Fruit fly (Drosophila melanogaster) whole organism, prepupa: ENCODE measurements around the gene CG4757.

Source experiments
- Blimp-1 ChIP-seq: fragments of 200-800 bp; sonication (Bioruptor generic); optimal IDR thresholded peaks from 3 replicates; lab custom pipeline; 2017; ENCODE audit warnings: missing biosample characterization, missing genetic modification characterization, mild to moderate bottlenecking, moderate library complexity, missing genetic modification reagents
- CG10631 ChIP-seq: fragments of 200-800 bp; sonication (Bioruptor generic); optimal IDR thresholded peaks from 2 replicates; lab custom pipeline; 2016; ENCODE audit warnings: missing biosample characterization, missing genetic modification characterization
- CG10669 ChIP-seq: fragments of 200-800 bp; sonication (Bioruptor generic); optimal IDR thresholded peaks from 3 replicates; lab custom pipeline; 2018; ENCODE audit warnings: missing biosample characterization, mild to moderate bottlenecking, missing genetic modification characterization, moderate library complexity
- CG11902 ChIP-seq: fragments of 200-800 bp; sonication (Bioruptor generic); optimal IDR thresholded peaks from 3 replicates; lab custom pipeline; 2016; ENCODE audit warnings: missing biosample characterization, missing genetic modification characterization
- CG15336 ChIP-seq: fragments of 200-800 bp; sonication (Bioruptor generic); IDR thresholded peaks from 2 replicates; pipeline ENCODE4 v1.3.6; 2022; ENCODE audit warnings: missing biosample characterization, missing genetic modification characterization
- CG1621 ChIP-seq: fragments of 200-800 bp; sonication (Bioruptor generic); optimal IDR thresholded peaks from 3 replicates; lab custom pipeline; 2018; ENCODE audit warnings: missing biosample characterization, mild to moderate bottlenecking, missing genetic modification characterization
- CG16779 ChIP-seq: fragments of 200-800 bp; sonication (Bioruptor generic); optimal IDR thresholded peaks from 3 replicates; lab custom pipeline; 2017; ENCODE audit warnings: missing biosample characterization, mild to moderate bottlenecking, missing genetic modification characterization
- CG3032 ChIP-seq: fragments of 200-800 bp; optimal IDR thresholded peaks from 2 replicates; lab custom pipeline; 2019; ENCODE audit warnings: missing biosample characterization, mild to moderate bottlenecking, missing genetic modification characterization, moderate library complexity
- CG3919 ChIP-seq: fragments of 200-800 bp; sonication (Bioruptor generic); optimal IDR thresholded peaks from 3 replicates; lab custom pipeline; 2016; ENCODE audit warnings: missing biosample characterization, missing genetic modification characterization
- CG6276 ChIP-seq: fragments of 200-800 bp; sonication (Bioruptor generic); optimal IDR thresholded peaks from 2 replicates; lab custom pipeline; 2017; ENCODE audit warnings: missing biosample characterization, mild to moderate bottlenecking, missing genetic modification characterization
- CG6792 ChIP-seq: fragments of 200-800 bp; sonication (Bioruptor generic); optimal IDR thresholded peaks from 3 replicates; lab custom pipeline; 2016; ENCODE audit warnings: missing biosample characterization, missing genetic modification characterization
- CG6808 ChIP-seq: fragments of 200-800 bp; sonication (Bioruptor generic); optimal IDR thresholded peaks from 3 replicates; lab custom pipeline; 2017; ENCODE audit warnings: missing biosample characterization, missing genetic modification characterization, mild to moderate bottlenecking, moderate library complexity, missing genetic modification reagents
- CG7368 ChIP-seq: fragments of 200-800 bp; sonication (Bioruptor generic); optimal IDR thresholded peaks from 3 replicates; lab custom pipeline; 2016; ENCODE audit warnings: missing biosample characterization, missing genetic modification characterization
- CG8119 ChIP-seq: fragments of 200-800 bp; sonication (Bioruptor generic); IDR thresholded peaks from 3 replicates; pipeline ENCODE4 v1.3.6; 2022; ENCODE audit warnings: missing biosample characterization, missing genetic modification characterization
- CG8319 ChIP-seq: fragments of 200-800 bp; sonication (Bioruptor generic); optimal IDR thresholded peaks from 3 replicates; lab custom pipeline; 2016; ENCODE audit warnings: missing biosample characterization, missing genetic modification characterization
- CG8632 ChIP-seq: fragments of 200-800 bp; sonication (Bioruptor generic); optimal IDR thresholded peaks from 3 replicates; lab custom pipeline; 2016; ENCODE audit warnings: missing biosample characterization, missing genetic modification characterization
- CG9139 ChIP-seq: fragments of 200-800 bp; sonication (Bioruptor generic); optimal IDR thresholded peaks from 3 replicates; lab custom pipeline; 2017; ENCODE audit warnings: missing biosample characterization, mild to moderate bottlenecking, missing genetic modification characterization
- Eip75B ChIP-seq: fragments of 200-800 bp; sonication (Bioruptor generic); optimal IDR thresholded peaks from 3 replicates; lab custom pipeline; 2016; ENCODE audit warnings: missing biosample characterization, missing genetic modification characterization
- Eip78C ChIP-seq: fragments of 200-800 bp; sonication (Bioruptor generic); peaks from one replicate; lab custom pipeline; 2016; ENCODE audit warnings: missing biosample characterization, missing genetic modification characterization
- Eip93F ChIP-seq: fragments of 200-800 bp; sonication (Bioruptor generic); optimal IDR thresholded peaks from 2 replicates; lab custom pipeline; 2016; ENCODE audit warnings: missing biosample characterization, mild to moderate bottlenecking, missing genetic modification characterization
- Gug ChIP-seq: fragments of 200-800 bp; sonication (Bioruptor generic); IDR thresholded peaks from 2 replicates; pipeline ENCODE4 v1.3.6; 2022; ENCODE audit warnings: missing biosample characterization, missing genetic modification characterization
- Hr39 ChIP-seq: fragments of 200-800 bp; sonication (Bioruptor generic); optimal IDR thresholded peaks from 2 replicates; lab custom pipeline; 2016; ENCODE audit warnings: missing biosample characterization, missing genetic modification characterization
- Lpt ChIP-seq: fragments of 200-800 bp; sonication (Bioruptor generic); optimal IDR thresholded peaks from 3 replicates; lab custom pipeline; 2016; ENCODE audit warnings: missing biosample characterization, missing genetic modification characterization
- Smox ChIP-seq: fragments of 200-800 bp; sonication (Bioruptor generic); optimal IDR thresholded peaks from 3 replicates; lab custom pipeline; 2016; ENCODE audit warnings: missing biosample characterization, missing genetic modification characterization
- Sox102F ChIP-seq: fragments of 200-800 bp; sonication (Bioruptor generic); optimal IDR thresholded peaks from 2 replicates; lab custom pipeline; 2016; ENCODE audit warnings: missing biosample characterization, mild to moderate bottlenecking, missing genetic modification characterization
- Sox14 ChIP-seq: fragments of 200-800 bp; sonication (Bioruptor generic); optimal IDR thresholded peaks from 3 replicates; lab custom pipeline; 2016; ENCODE audit warnings: missing biosample characterization, missing genetic modification characterization
- achi ChIP-seq: fragments of 200-800 bp; sonication (Bioruptor generic); optimal IDR thresholded peaks from 3 replicates; lab custom pipeline; 2016; ENCODE audit warnings: missing biosample characterization, missing genetic modification characterization
- acj6 ChIP-seq: fragments of 200-800 bp; sonication (Bioruptor generic); optimal IDR thresholded peaks from 3 replicates; lab custom pipeline; 2016; ENCODE audit warnings: missing biosample characterization, missing genetic modification characterization
- fd59A ChIP-seq: fragments of 200-800 bp; sonication (Bioruptor generic); optimal IDR thresholded peaks from 2 replicates; lab custom pipeline; 2017; ENCODE audit warnings: missing biosample characterization, mild to moderate bottlenecking, missing genetic modification characterization, missing genetic modification reagents
- fd85E ChIP-seq: fragments of 200-800 bp; sonication (Bioruptor generic); optimal IDR thresholded peaks from 3 replicates; lab custom pipeline; 2016; ENCODE audit warnings: missing biosample characterization, missing genetic modification characterization
- fkh ChIP-seq: fragments of 200-800 bp; sonication (Bioruptor generic); optimal IDR thresholded peaks from 3 replicates; lab custom pipeline; 2017; ENCODE audit warnings: missing biosample characterization, mild to moderate bottlenecking, missing genetic modification characterization, moderate library complexity
- lz ChIP-seq: fragments of 200-800 bp; sonication (Bioruptor generic); optimal IDR thresholded peaks from 3 replicates; lab custom pipeline; 2016; ENCODE audit warnings: missing biosample characterization, missing genetic modification characterization
- net ChIP-seq: fragments of 200-800 bp; sonication (Bioruptor generic); optimal IDR thresholded peaks from 3 replicates; lab custom pipeline; 2016; ENCODE audit warnings: missing biosample characterization, missing genetic modification characterization
- spab ChIP-seq: fragments of 200-800 bp; sonication (Bioruptor generic); optimal IDR thresholded peaks from 2 replicates; lab custom pipeline; 2017; ENCODE audit warnings: missing biosample characterization, mild to moderate bottlenecking, missing genetic modification characterization, missing genetic modification reagents
- ss ChIP-seq, 2 experiments: fragments of 200-800 bp; sonication (Bioruptor generic); optimal IDR thresholded peaks; 2 replicates in 1 of 2; 3 replicates in 1 of 2; lab custom pipeline; 2017 to 2018; ENCODE audit warnings: mild to moderate bottlenecking in 2 of 2, missing biosample characterization in 2 of 2, missing genetic modification characterization in 2 of 2, moderate library complexity in 1 of 2
- svp ChIP-seq: fragments of 200-800 bp; sonication (Bioruptor generic); peaks from one replicate; lab custom pipeline; 2016; ENCODE audit warnings: missing biosample characterization, missing genetic modification characterization
- topi ChIP-seq: fragments of 200-800 bp; sonication (Bioruptor generic); optimal IDR thresholded peaks from 3 replicates; lab custom pipeline; 2016; ENCODE audit warnings: missing biosample characterization, missing genetic modification characterization
- vri ChIP-seq: fragments of 200-800 bp; sonication (Bioruptor generic); optimal IDR thresholded peaks from 3 replicates; lab custom pipeline; 2016; ENCODE audit warnings: missing biosample characterization, mild to moderate bottlenecking, missing genetic modification characterization

CG4757 gene

DNA sequence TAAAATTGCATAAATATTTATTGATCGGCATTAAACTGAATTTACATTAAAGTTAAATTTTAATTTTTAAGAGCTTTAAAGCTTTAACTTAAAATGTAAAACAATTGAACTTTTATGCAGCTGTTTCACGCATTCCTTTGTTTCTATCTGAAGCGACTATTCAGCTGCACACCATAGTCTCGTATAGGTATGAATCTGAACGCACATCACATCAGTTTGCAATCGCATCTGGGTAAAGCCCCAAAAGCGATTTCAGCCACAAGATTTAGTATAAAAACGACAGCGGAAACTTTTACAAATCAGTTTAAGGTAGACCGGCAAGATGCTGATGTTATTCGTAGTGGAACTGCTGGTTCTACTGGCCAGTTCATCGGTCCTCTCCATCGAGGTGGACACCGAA is at the start of gene CG4757:
TSS of gene CG4757 (plus strand) at position 301 of the 400 bp plus-strand sequence.
- peak; percentile 38 for TF ChIP-seq svp
- no peak for TF ChIP-seq Blimp-1 (GFP tag; lab: Kevin White, UChicago)

DNA sequence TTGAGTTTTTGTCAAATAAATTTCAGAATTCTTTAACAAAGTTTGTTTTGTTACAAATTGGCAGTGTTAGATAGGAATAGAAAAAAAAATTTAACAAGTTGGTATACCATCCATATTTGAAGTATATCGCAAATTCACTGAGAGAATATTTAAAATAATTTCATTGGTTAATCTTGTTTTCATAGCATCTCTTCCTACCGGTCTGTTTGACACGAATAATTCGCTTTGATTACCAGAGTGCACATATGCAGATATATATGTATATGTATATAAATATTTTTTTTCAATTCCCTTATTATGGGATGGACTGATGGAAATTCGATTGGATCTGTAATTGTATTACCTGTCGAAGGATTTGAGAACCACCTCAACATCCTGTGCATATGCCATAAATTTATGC is 45.4 kb upstream of the CG4757 start, which contains the start of gene SdhCL:
TSS of gene SdhCL (minus strand) at position 101 of the 400 bp plus-strand sequence.
- no peak for TF ChIP-seq vri (GFP tag; lab: Kevin White, UChicago)
- no peak for TF ChIP-seq Eip93F
- no peak for TF ChIP-seq spab
- no peak for TF ChIP-seq CG8632 (GFP tag; lab: Kevin White, UChicago)
- no peak for TF ChIP-seq CG6276 (GFP tag; lab: Kevin White, UChicago)
- TF ChIP-seq ss (GFP tag; optimal IDR thresholded peaks at IDR 0.05; lab: Kevin White, UChicago) = no peak
- no peak for TF ChIP-seq fkh (GFP tag; lab: Kevin White, UChicago)
- no peak for TF ChIP-seq CG9139 (GFP tag; lab: Kevin White, UChicago)
- TF ChIP-seq Sox102F (GFP tag; lab: Kevin White, UChicago) = no peak

DNA sequence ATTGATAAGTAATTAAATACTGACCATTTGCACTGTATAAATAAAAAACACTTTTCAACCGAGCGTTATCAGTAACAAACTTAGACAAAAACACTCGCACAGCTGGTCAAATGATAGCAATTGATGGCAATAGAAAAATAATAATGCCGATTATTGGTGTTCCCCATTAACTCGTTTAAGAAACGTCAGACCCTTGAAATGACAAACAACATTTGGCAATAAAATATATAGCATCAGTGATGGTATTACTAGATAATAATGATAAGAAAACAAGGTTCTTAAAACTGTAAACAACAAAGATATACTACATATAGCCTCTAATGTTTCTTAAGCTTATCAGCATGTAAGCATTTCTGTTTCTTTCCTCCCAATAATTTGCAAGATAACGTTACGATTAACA is 34.6 kb upstream of the CG4757 start:
- no peak for TF ChIP-seq CG10631

DNA sequence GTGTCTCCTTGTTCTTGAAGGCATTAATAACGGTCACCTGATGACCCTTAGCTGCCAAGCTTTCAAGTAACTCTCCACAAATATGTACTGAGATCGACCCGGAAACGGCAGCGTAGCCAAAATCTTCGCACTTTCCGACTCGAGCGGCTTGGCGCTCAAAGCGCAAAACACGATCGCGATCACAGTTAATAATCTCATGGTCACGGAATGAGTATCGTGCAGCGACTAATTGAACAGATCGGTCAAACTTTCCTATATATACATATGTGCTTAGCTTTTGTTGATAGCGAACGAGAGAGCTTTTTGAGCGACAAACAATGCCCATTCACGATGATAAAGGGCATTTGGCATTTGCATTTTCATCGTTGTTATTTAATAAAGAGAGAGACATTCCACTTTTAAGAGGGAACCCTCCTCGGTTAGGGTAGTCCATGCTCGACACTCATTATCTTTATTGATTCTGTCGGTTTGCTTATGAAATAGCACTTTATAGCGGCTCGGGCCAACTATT is 32.8 kb upstream of the CG4757 start, which contains the start of gene Ugt35C1:
TSS of gene Ugt35C1 (minus strand) at position 213 of the 511 bp plus-strand sequence.
- TF ChIP-seq svp = peak; percentile 33
- TF ChIP-seq Smox (GFP tag; lab: Kevin White, UChicago) = no peak
- no peak for TF ChIP-seq CG11902 (GFP tag; lab: Kevin White, UChicago)
- TF ChIP-seq, all 60 proteins: peak for 1

DNA sequence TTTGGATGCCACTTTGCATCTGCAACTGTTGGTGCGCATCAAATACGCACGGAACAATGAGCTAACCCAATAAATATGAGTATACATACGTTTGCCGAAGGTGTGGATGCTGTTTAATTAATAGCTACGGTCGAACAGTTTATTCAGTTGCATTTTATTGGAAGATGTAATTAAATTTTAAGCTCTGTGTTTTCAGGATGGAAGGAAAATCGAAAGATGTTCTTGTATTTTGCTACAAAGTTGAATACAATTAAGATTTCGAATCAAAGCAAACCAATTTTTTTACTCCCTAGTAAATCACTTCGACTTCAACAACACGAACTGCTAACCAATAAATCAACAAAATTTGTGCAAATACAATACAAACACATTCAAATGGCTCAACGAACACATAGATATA is 24.1 kb upstream of the CG4757 start, which contains the start of gene mAcon2:
TSS of gene mAcon2 (plus strand) at position 301 of the 400 bp plus-strand sequence.
- no peak for TF ChIP-seq Blimp-1 (GFP tag; lab: Kevin White, UChicago)
- no peak for TF ChIP-seq net (GFP tag; lab: Kevin White, UChicago)
- no peak for TF ChIP-seq CG8319 (GFP tag; lab: Kevin White, UChicago)

DNA sequence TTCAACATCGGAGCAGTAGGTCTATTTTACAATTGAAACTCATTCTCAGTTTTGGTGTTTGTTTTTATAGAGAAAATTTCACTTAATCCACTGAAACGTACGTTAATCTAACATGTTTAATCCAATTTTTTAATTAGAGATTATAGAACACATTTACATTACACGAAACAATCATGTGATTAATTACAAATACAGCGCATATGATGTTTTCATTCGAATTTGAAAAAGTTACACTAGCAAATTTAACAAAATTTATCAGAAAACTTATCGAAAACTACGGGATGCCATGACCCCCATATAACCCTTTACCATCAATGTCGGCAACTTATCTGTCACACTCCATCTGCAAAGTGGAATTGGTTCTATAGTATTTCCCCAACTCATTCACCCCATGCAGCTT is 15.9 kb upstream of the CG4757 start, which contains the start of gene CheA86a:
TSS of gene CheA86a (minus strand) at position 101 of the 400 bp plus-strand sequence.
- TF ChIP-seq CG3919 (GFP tag; lab: Kevin White, UChicago) = no peak
- no peak for TF ChIP-seq CG11902 (GFP tag; lab: Kevin White, UChicago)
- TF ChIP-seq acj6 (GFP tag; lab: Kevin White, UChicago) = no peak
- no peak for TF ChIP-seq Sox14 (GFP tag; lab: Kevin White, UChicago)
- no peak for TF ChIP-seq CG6808 (GFP tag; lab: Kevin White, UChicago)
- no peak for TF ChIP-seq CG7368 (GFP tag; lab: Kevin White, UChicago)
- no peak for TF ChIP-seq Hr39
- no peak for TF ChIP-seq lz (GFP tag; lab: Kevin White, UChicago)
- no peak for TF ChIP-seq CG6792
- no peak for TF ChIP-seq svp
- no peak for TF ChIP-seq CG15336 (GFP tag; lab: Robert Waterston, UW)
- no peak for TF ChIP-seq CG10631
- TF ChIP-seq ss (GFP tag; optimal IDR thresholded peaks at IDR 0.05; lab: Kevin White, UChicago) = no peak
- no peak for TF ChIP-seq CG10669 (GFP tag; lab: Kevin White, UChicago)
- no peak for TF ChIP-seq achi (GFP tag; lab: Kevin White, UChicago)
- TF ChIP-seq Eip75B (GFP tag; lab: Kevin White, UChicago) = no peak

DNA sequence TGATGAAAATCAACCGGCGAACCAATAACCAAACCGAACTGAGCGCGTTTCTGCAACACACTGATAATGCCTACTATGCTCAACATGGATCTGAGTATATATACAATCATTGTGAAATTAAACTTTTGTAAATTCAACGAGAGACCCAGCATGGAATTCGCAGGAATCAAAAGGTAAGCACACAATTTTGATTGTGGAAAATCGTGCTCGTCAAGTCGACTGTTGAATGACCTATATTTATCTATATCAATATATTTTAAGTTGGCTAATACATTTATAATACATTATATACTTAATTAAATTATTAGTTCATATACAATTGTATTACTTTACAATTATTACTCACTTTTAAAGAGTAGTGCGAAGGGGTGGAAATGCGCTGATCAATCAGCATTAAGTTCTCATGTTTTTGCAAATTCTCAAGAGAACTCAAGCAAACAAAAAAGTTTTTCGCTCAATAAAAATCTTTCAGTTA is 7.2 kb upstream of the CG4757 start, which contains the start of gene Ugt302K1:
TSS of gene Ugt302K1 (minus strand) at position 51 of the 475 bp plus-strand sequence.
- TF ChIP-seq CG10669 (GFP tag; lab: Kevin White, UChicago) (peak; percentile 57), fd85E (GFP tag; lab: Kevin White, UChicago) (peak; percentile 15), CG1621 (tag; lab: Kevin White, UChicago) (no peak), Eip78C (GFP tag; lab: Kevin White, UChicago) (peak; percentile 84), acj6 (GFP tag; lab: Kevin White, UChicago) (peak; percentile 36), Gug (GFP tag; lab: Robert Waterston, UW) (no peak), net (GFP tag; lab: Kevin White, UChicago) (no peak), topi (GFP tag; lab: Kevin White, UChicago) (peak; percentile 63), Lpt (GFP tag; lab: Kevin White, UChicago) (peak; percentile 2), Sox102F (GFP tag; lab: Kevin White, UChicago) (peak; percentile 43), CG16779 (tag; lab: Kevin White, UChicago) (no peak), CG8119 (GFP tag; lab: Robert Waterston, UW) (peak; percentile 62), fd59A (GFP tag; lab: Kevin White, UChicago) (no peak), CG3032 (tag; lab: Kevin White, UChicago) (peak; percentile 56), lz (GFP tag; lab: Kevin White, UChicago) (no peak), Hr39 (peak; percentile 7), Eip93F (no peak)
